Worm (Caenorhabditis elegans) whole organism, late embryonic: ENCODE results near the gene ttr-8.

Experiments used
- ceh-19 ChIP-seq: fragments of 200-800 bp; sonication (Bioruptor generic); optimal IDR thresholded peaks from 2 replicates; lab custom pipeline; 2018; ENCODE audit warnings: mild to moderate bottlenecking, missing genetic modification characterization, missing compliant biosample characterization
- ceh-9 ChIP-seq: sonication (generic microtip); optimal IDR thresholded peaks from 2 replicates; lab custom pipeline; 2016; ENCODE audit warnings: mild to moderate bottlenecking, missing genetic modification characterization, inconsistent platforms, missing compliant biosample characterization
- hlh-13 ChIP-seq: fragments of 200-800 bp; sonication (Bioruptor generic); optimal IDR thresholded peaks from 2 replicates; lab custom pipeline; 2018; ENCODE audit warnings: mild to moderate bottlenecking, missing genetic modification characterization, missing compliant biosample characterization
- pros-1 ChIP-seq: fragments of 150-350 bp; optimal IDR thresholded peaks from 2 replicates; lab custom pipeline; 2014; ENCODE audit warnings: missing biosample characterization, missing genetic modification reagents, missing genetic modification characterization

DNA sequence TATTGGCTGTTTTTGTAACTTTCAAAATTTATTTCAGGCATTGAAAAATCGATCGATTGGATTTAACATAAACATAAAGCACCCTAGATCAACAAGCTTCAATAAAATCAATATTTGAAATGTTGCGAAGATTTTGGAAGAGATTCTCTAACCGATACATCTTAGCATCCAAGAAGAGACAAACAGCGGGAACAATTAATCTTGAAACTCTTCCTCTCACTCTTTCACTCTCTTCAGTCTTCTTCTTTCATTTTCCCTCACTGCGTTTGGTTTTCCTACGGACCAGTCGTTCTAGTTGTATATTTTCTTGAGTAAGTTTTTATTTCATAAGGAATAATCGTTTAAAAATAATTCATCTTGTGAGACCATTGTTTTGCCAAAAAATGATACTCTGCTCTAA, 32.1 kb downstream of the ttr-8 start:
- TF ChIP-seq ceh-19 (GFP tag; lab: Kevin White, UChicago) = no peak
- TF ChIP-seq ceh-9 (tag; lab: Kevin White, UChicago) = no peak
- no peak for TF ChIP-seq pros-1
- TF ChIP-seq hlh-13 (GFP tag; lab: Kevin White, UChicago) = no peak
